Fruit fly (Drosophila melanogaster): Measurements from ENCODE around the gene gammaSnap2.

The gammaSnap2 gene

DNA sequence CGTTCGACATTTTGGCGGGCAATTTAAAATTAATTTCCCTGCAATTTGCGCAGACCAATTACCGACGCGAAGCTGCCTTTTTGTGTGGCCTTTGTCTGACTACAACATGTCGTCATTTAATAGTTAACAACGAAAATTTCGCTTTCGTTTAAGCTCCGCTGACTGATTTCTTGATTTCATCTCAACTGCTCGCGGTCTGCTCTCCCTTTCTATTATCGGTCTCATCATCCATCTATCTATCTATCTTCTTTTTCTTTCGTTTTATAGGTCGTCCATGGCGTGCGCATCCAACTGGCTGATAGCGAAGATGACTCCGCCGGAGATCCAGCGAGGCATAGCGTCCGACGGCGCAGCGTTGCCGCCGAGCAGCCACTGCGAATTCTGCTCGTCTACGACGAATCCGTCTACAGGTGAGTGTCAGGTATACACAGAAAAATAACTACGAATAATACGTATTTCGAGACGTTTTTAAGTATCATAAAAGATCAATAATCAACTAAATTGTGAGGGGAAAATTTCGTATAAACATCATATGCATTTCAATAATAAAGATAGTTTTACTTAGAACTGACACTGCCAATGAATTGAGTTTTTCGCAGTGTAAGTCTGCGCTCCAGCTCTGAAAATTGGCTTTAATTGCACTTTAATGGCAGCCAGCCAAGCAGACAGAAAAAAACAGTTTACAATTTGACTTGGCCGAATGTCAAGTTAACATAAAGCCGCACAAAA, 32.9 kb upstream of the gammaSnap2 start (continued):
- TF ChIP-seq CG9215 (GFP tag; IDR thresholded peaks at IDR 0.05) (no peak), sens-2 (GFP tag; IDR thresholded peaks at IDR 0.05) (0 out of 2 replicates have a peak, but pooled peaks have one; percentile 31), Hmr (GFP tag; optimal IDR thresholded peaks at IDR 0.05) (no peak), CG10431 (GFP tag; optimal IDR thresholded peaks at IDR 0.05) (no peak), CG10366 (GFP tag; IDR thresholded peaks at IDR 0.05) (peak; percentile 60; the same call in 1 of the 2 replicates), exex (tag; optimal IDR thresholded peaks at IDR 0.05) (no peak), al (GFP tag; IDR thresholded peaks at IDR 0.05) (no peak), CG17802 (tag; optimal IDR thresholded peaks at IDR 0.05) (no peak), schlank (tag; optimal IDR thresholded peaks at IDR 0.05) (no peak), HLH3B (GFP tag; IDR thresholded peaks at IDR 0.05) (peak; percentile 39; the same call in 1 of the 2 replicates), Lhr (GFP tag; optimal IDR thresholded peaks at IDR 0.05) (no peak), sisA (GFP tag; IDR thresholded peaks at IDR 0.05) (peak; percentile 53), lmd (GFP tag; IDR thresholded peaks at IDR 0.05) (0 out of 2 replicates have a peak, but pooled peaks have one; percentile 40), amos (GFP tag; IDR thresholded peaks at IDR 0.05; ENCODE audit: partially characterized antibody) (no peak), CG15601 (tag; optimal IDR thresholded peaks at IDR 0.05) (no peak), CG3163 (GFP tag; optimal IDR thresholded peaks at IDR 0.05) (no peak), Aef1 (GFP tag; IDR thresholded peaks at IDR 0.05) (peak; percentile 33; the same call in 1 of the 3 replicates), ranshi (GFP tag; IDR thresholded peaks at IDR 0.05) (peak; percentile 37; the same call in 1 of the 2 replicates), Dll (GFP tag; IDR thresholded peaks at IDR 0.05; ENCODE audit: partially characterized antibody) (no peak), Nf-YA (GFP tag; IDR thresholded peaks at IDR 0.05) (no peak), CG32772 (GFP tag; IDR thresholded peaks at IDR 0.05) (0 out of 2 replicates have a peak, but pooled peaks have one; percentile 8), Hr39 (optimal IDR thresholded peaks at IDR 0.05) (no peak), sima (GFP tag; optimal IDR thresholded peaks at IDR 0.05) (no peak), CTCF (GFP tag; optimal IDR thresholded peaks at IDR 0.05) (no peak), maf-S (GFP tag; optimal IDR thresholded peaks at IDR 0.05) (no peak), Sox100B (GFP tag; optimal IDR thresholded peaks at IDR 0.05) (peak; percentile 1), Ada2b (GFP tag; IDR thresholded peaks at IDR 0.05) (peak; percentile 34; the same call in 1 of the 2 replicates), crol (GFP tag; IDR thresholded peaks at IDR 0.05) (no peak), her (GFP tag; optimal IDR thresholded peaks at IDR 0.05) (no peak), nerfin-2 (GFP tag; IDR thresholded peaks at IDR 0.05; ENCODE audit: partially characterized antibody) (no peak), vfl (GFP tag; optimal IDR thresholded peaks at IDR 0.05) (no peak), row (GFP tag; IDR thresholded peaks at IDR 0.05) (peak; percentile 65), CG7928 (GFP tag; optimal IDR thresholded peaks at IDR 0.05) (no peak), CG30403 (GFP tag; optimal IDR thresholded peaks at IDR 0.05) (peak; percentile 48), nom (GFP tag; optimal IDR thresholded peaks at IDR 0.05) (no peak), CG15479 (GFP tag; optimal IDR thresholded peaks at IDR 0.05) (no peak), fru (optimal IDR thresholded peaks at IDR 0.05) (no peak), CG6272 (GFP tag; IDR thresholded peaks at IDR 0.05) (no peak), dmrt11E (tag; optimal IDR thresholded peaks at IDR 0.05) (no peak), Nf-YC (tag; optimal IDR thresholded peaks at IDR 0.05) (no peak), so (GFP tag; IDR thresholded peaks at IDR 0.05) (0 out of 3 replicates have a peak, but pooled peaks have one; percentile 12), Elba2 (GFP tag; optimal IDR thresholded peaks at IDR 0.05) (no peak), CG4854 (GFP tag; optimal IDR thresholded peaks at IDR 0.05) (no peak), danr (GFP tag; IDR thresholded peaks at IDR 0.05) (no peak), dati (GFP tag; IDR thresholded peaks at IDR 0.05) (no peak), CG4360 (GFP tag; IDR thresholded peaks at IDR 0.05) (no peak), Sin3A (optimal IDR thresholded peaks at IDR 0.05) (no peak), z (GFP tag; IDR thresholded peaks at IDR 0.05) (no peak), pzg (GFP tag; optimal IDR thresholded peaks at IDR 0.05) (no peak), cas (GFP tag; IDR thresholded peaks at IDR 0.05) (no peak), nau (GFP tag; optimal IDR thresholded peaks at IDR 0.05) (no peak), shn (GFP tag; optimal IDR thresholded peaks at IDR 0.05) (no peak)

Measured in whole organism, embryonic.